Worm (Caenorhabditis elegans) whole organism, L4 larva: ENCODE measurements around the gene R05F9.9.

Experiments
- D1046.2 ChIP-seq: fragments of 200-800 bp; sonication (Bioruptor generic); IDR thresholded peaks from 2 replicates; pipeline ENCODE4 v1.3.6; 2022; ENCODE audit warnings: missing genetic modification characterization, missing compliant biosample characterization
- F10B5.3 ChIP-seq: sonication (generic microtip); optimal IDR thresholded peaks from 2 replicates; lab custom pipeline; 2016; ENCODE audit warnings: mild to moderate bottlenecking, missing genetic modification characterization, missing compliant biosample characterization
- F26F4.8 ChIP-seq: fragments of 200-800 bp; sonication (Bioruptor generic); conservative IDR thresholded peaks from 2 replicates; pipeline ENCODE4 v1.3.6; 2022; ENCODE audit warnings: missing genetic modification characterization, missing compliant biosample characterization
- F44E2.7 ChIP-seq: fragments of 200-800 bp; sonication (Bioruptor generic); IDR thresholded peaks from 2 replicates; pipeline ENCODE4 v2.1.2; 2022; ENCODE audit warnings: missing genetic modification characterization, missing compliant biosample characterization
- F49E8.2 ChIP-seq: sonication (generic microtip); optimal IDR thresholded peaks from 2 replicates; lab custom pipeline; 2016; ENCODE audit warnings: missing compliant biosample characterization, mild to moderate bottlenecking, missing genetic modification characterization, borderline replicate concordance
- T20F7.1 ChIP-seq: fragments of 200-800 bp; sonication (Bioruptor generic); optimal IDR thresholded peaks from 2 replicates; lab custom pipeline; 2018; ENCODE audit warnings: mild to moderate bottlenecking, missing genetic modification characterization, missing compliant biosample characterization
- T26A8.4 ChIP-seq: fragments of 200-800 bp; sonication (Bioruptor generic); IDR thresholded peaks from 2 replicates; pipeline ENCODE4 v1.3.6; 2022; ENCODE audit warnings: missing genetic modification characterization, missing compliant biosample characterization
- Y75B8A.6 ChIP-seq: fragments of 200-800 bp; sonication (Bioruptor generic); IDR thresholded peaks from 2 replicates; pipeline ENCODE4 v1.3.6; 2022; ENCODE audit warnings: missing genetic modification reagents, missing genetic modification characterization, missing compliant biosample characterization
- ZK337.2 ChIP-seq: fragments of 200-800 bp; sonication (Bioruptor generic); IDR thresholded peaks from 2 replicates; pipeline ENCODE4 v1.3.6; 2022; ENCODE audit warnings: missing genetic modification reagents, missing genetic modification characterization, missing compliant biosample characterization
- aha-1 ChIP-seq: fragments of 150-350 bp; peaks from one replicate; lab custom pipeline; 2014; ENCODE audit warnings: missing biosample characterization, missing genetic modification characterization
- aly-2 ChIP-seq: sonication (generic microtip); optimal IDR thresholded peaks from 2 replicates; lab custom pipeline; 2018; ENCODE audit warnings: missing biosample characterization, missing genetic modification characterization
- ceh-28 ChIP-seq: fragments of 150-350 bp; optimal IDR thresholded peaks from 2 replicates; lab custom pipeline; 2014; ENCODE audit warnings: missing biosample characterization, missing genetic modification reagents, missing genetic modification characterization
- ceh-32 ChIP-seq: sonication (generic microtip); optimal IDR thresholded peaks from 2 replicates; lab custom pipeline; 2016; ENCODE audit warnings: mild to moderate bottlenecking, missing genetic modification characterization, missing compliant biosample characterization; ENCODE audit not compliant: poor library complexity
- cey-2 ChIP-seq: sonication (generic microtip); optimal IDR thresholded peaks from 3 replicates; lab custom pipeline; 2017; ENCODE audit warnings: missing genetic modification characterization, mild to moderate bottlenecking, missing compliant biosample characterization, antibody characterized with exemption, borderline replicate concordance; ENCODE audit not compliant: insufficient read depth
- ctbp-1 ChIP-seq: fragments of 200-800 bp; sonication (Bioruptor generic); IDR thresholded peaks from 2 replicates; pipeline ENCODE4 v1.3.6; 2022; ENCODE audit warnings: missing genetic modification reagents, missing genetic modification characterization, missing compliant biosample characterization
- dmd-6 ChIP-seq: fragments of 200-800 bp; sonication (Bioruptor generic); IDR thresholded peaks from 2 replicates; pipeline ENCODE4 v1.3.6; 2022; ENCODE audit warnings: missing genetic modification reagents, missing genetic modification characterization, missing compliant biosample characterization
- dmd-8 ChIP-seq: fragments of 200-800 bp; sonication (Bioruptor generic); IDR thresholded peaks from 2 replicates; pipeline ENCODE4 v1.3.6; 2022; ENCODE audit warnings: missing genetic modification characterization, missing compliant biosample characterization
- dve-1 ChIP-seq: sonication (generic microtip); optimal IDR thresholded peaks from 2 replicates; lab custom pipeline; 2017; ENCODE audit warnings: antibody characterized with exemption, mild to moderate bottlenecking, missing genetic modification characterization, missing compliant biosample characterization; ENCODE audit not compliant: insufficient read depth
- gei-8 ChIP-seq: fragments of 200-800 bp; sonication (Bioruptor generic); optimal IDR thresholded peaks from 2 replicates; lab custom pipeline; 2018; ENCODE audit warnings: mild to moderate bottlenecking, missing genetic modification characterization, missing compliant biosample characterization
- hif-1 ChIP-seq, 2 experiments: sonication (generic microtip); optimal IDR thresholded peaks; 2 replicates each; lab custom pipeline; 2016 to 2017; ENCODE audit warnings: missing compliant biosample characterization in 2 of 2, missing genetic modification characterization in 2 of 2, missing genetic modification reagents in 2 of 2, missing genotype in 2 of 2, mild to moderate bottlenecking in 1 of 2
- hlh-11 ChIP-seq: fragments of 200-800 bp; sonication (Bioruptor generic); optimal IDR thresholded peaks from 2 replicates; lab custom pipeline; 2018; ENCODE audit warnings: mild to moderate bottlenecking, missing genetic modification characterization, missing compliant biosample characterization
- hmg-1.1 ChIP-seq: fragments of 200-800 bp; sonication (Bioruptor generic); IDR thresholded peaks from 2 replicates; pipeline ENCODE4 v1.3.6; 2022; ENCODE audit warnings: missing genetic modification reagents, missing genetic modification characterization, missing compliant biosample characterization
- jun-1 ChIP-seq: fragments of 150-350 bp; optimal IDR thresholded peaks from 2 replicates; lab custom pipeline; 2014; ENCODE audit warnings: missing biosample characterization, missing genetic modification reagents, missing genetic modification characterization
- lin-29 ChIP-seq: fragments of 200-800 bp; sonication (Bioruptor generic); IDR thresholded peaks from 2 replicates; pipeline ENCODE4 v1.3.6; 2022; ENCODE audit warnings: missing genetic modification reagents, missing genetic modification characterization, missing compliant biosample characterization
- lin-38 ChIP-seq: fragments of 200-800 bp; sonication (Bioruptor generic); IDR thresholded peaks from 2 replicates; pipeline ENCODE4 v1.3.6; 2022; ENCODE audit warnings: missing genetic modification reagents, missing genetic modification characterization, missing compliant biosample characterization
- lsy-2 ChIP-seq, 2 experiments: fragments of 150-350 bp in 1 of 2; sonication (generic microtip) in 1 of 2; optimal IDR thresholded peaks; 2 replicates each; lab custom pipeline; 2014 to 2017; ENCODE audit warnings: missing biosample characterization in 2 of 2, missing genetic modification characterization in 2 of 2
- mdl-1 ChIP-seq, 2 experiments: fragments of 150-350 bp in 1 of 2; sonication (generic microtip) in 1 of 2; optimal IDR thresholded peaks; 2 replicates each; lab custom pipeline; 2014 to 2017; ENCODE audit warnings: missing biosample characterization in 2 of 2, missing genetic modification characterization in 2 of 2
- mep-1 ChIP-seq: fragments of 150-350 bp; sonication (generic microtip); optimal IDR thresholded peaks from 3 replicates; lab custom pipeline; 2014; ENCODE audit warnings: missing biosample characterization, missing genetic modification characterization
- mes-2 ChIP-seq: sonication (generic microtip); optimal IDR thresholded peaks from 2 replicates; lab custom pipeline; 2016; ENCODE audit warnings: missing genotype, mild to moderate bottlenecking, missing genetic modification characterization, missing compliant biosample characterization; ENCODE audit not compliant: poor library complexity, severe bottlenecking
- nhr-28 ChIP-seq: fragments of 150-350 bp; optimal IDR thresholded peaks from 2 replicates; lab custom pipeline; 2014; ENCODE audit warnings: missing biosample characterization, missing genetic modification characterization
- nhr-42 ChIP-seq: fragments of 200-800 bp; sonication (Bioruptor generic); IDR thresholded peaks from 2 replicates; pipeline ENCODE4 v1.3.6; 2022; ENCODE audit warnings: missing genetic modification characterization, missing compliant biosample characterization
- nhr-77 ChIP-seq: fragments of 150-350 bp; optimal IDR thresholded peaks from 2 replicates; lab custom pipeline; 2014; ENCODE audit warnings: missing biosample characterization, missing genetic modification characterization
- pha-4 ChIP-seq, 2 experiments: fragments of 150-350 bp in 1 of 2; fragments of 200-800 bp in 1 of 2; sonication (Bioruptor generic) in 1 of 2; IDR thresholded peaks in 1 of 2; optimal IDR thresholded peaks in 1 of 2; 2 replicates each; pipeline versions ENCODE4 v1.3.6 to Lab custom; 2014 to 2022; ENCODE audit warnings: missing genetic modification characterization in 2 of 2, missing genetic modification reagents in 2 of 2, missing biosample characterization in 1 of 2, missing compliant biosample characterization in 1 of 2
- rbr-2 ChIP-seq: sonication (generic microtip); optimal IDR thresholded peaks from 2 replicates; lab custom pipeline; 2016; ENCODE audit warnings: missing genotype, missing genetic modification characterization, missing compliant biosample characterization
- sdz-12 ChIP-seq: fragments of 200-800 bp; sonication (Bioruptor generic); optimal IDR thresholded peaks from 2 replicates; lab custom pipeline; 2018; ENCODE audit warnings: mild to moderate bottlenecking, missing genetic modification characterization, missing compliant biosample characterization
- skn-1 ChIP-seq: fragments of 150-350 bp; optimal IDR thresholded peaks from 2 replicates; lab custom pipeline; 2014; ENCODE audit warnings: missing biosample characterization, missing genetic modification characterization
- spr-3 ChIP-seq: fragments of 200-800 bp; sonication (Bioruptor generic); optimal IDR thresholded peaks from 2 replicates; lab custom pipeline; 2018; ENCODE audit warnings: mild to moderate bottlenecking, missing genetic modification characterization, missing compliant biosample characterization
- tra-1 ChIP-seq: fragments of 200-800 bp; sonication (Bioruptor generic); IDR thresholded peaks from 2 replicates; pipeline ENCODE4 v1.3.6; 2022; ENCODE audit warnings: missing genetic modification reagents, missing genetic modification characterization, missing compliant biosample characterization
- unc-130 ChIP-seq: sonication (generic microtip); optimal IDR thresholded peaks from 2 replicates; lab custom pipeline; 2016; ENCODE audit warnings: missing genetic modification reagents, missing genetic modification characterization, missing compliant biosample characterization
- unc-39 ChIP-seq: sonication (generic microtip); optimal IDR thresholded peaks from 2 replicates; lab custom pipeline; 2017; ENCODE audit warnings: missing biosample characterization, missing genetic modification characterization
- unc-62 ChIP-seq, 3 experiments: fragments of 150-350 bp in 1 of 3; sonication (generic microtip); optimal IDR thresholded peaks in 2 of 3; peaks in 1 of 3; 1 replicate in 1 of 3; 2 replicates in 2 of 3; lab custom pipeline; 2014 to 2017; ENCODE audit warnings: missing biosample characterization in 3 of 3, missing genetic modification characterization in 3 of 3, missing genetic modification reagents in 3 of 3, missing genotype in 1 of 3
- vab-7 ChIP-seq: fragments of 200-800 bp; sonication (Bioruptor generic); IDR thresholded peaks from 2 replicates; pipeline ENCODE4 v1.3.6; 2022; ENCODE audit warnings: missing genetic modification reagents, missing genetic modification characterization, missing compliant biosample characterization
- zfp-2 ChIP-seq: sonication (generic microtip); optimal IDR thresholded peaks from 2 replicates; lab custom pipeline; 2016; ENCODE audit warnings: mild to moderate bottlenecking, missing genetic modification characterization, missing compliant biosample characterization
- zip-11 ChIP-seq: fragments of 200-800 bp; sonication (Bioruptor generic); IDR thresholded peaks from 2 replicates; pipeline ENCODE4 v1.3.6; 2022; ENCODE audit warnings: missing genetic modification characterization, missing compliant biosample characterization
- ztf-7 ChIP-seq: fragments of 150-350 bp; optimal IDR thresholded peaks from 2 replicates; lab custom pipeline; 2014; ENCODE audit warnings: missing biosample characterization, missing genetic modification characterization

R05F9.9 gene

ce11 chrII:4915572-4915971 lies 13.7 kb upstream of the R05F9.9 start:
- TF ChIP-seq lin-38 (GFP tag; lab: Robert Waterston, UW) (no peak), aha-1 (peak; percentile 48), F44E2.7 (no peak), vab-7 (GFP tag; lab: Robert Waterston, UW) (no peak), F26F4.8 (GFP tag; lab: Robert Waterston, UW) (no peak), rbr-2 (tag; lab: Kevin White, UChicago) (no peak), nhr-28 (tag; lab: Kevin White, UChicago) (no peak), tra-1 (GFP tag; lab: Robert Waterston, UW) (no peak)
- TF ChIP-seq, all 104 proteins: peak for 1

- no peak for TF ChIP-seq hlh-11 (tag; lab: Kevin White, UChicago)
- TF ChIP-seq unc-130: peak; percentile 10
- peak; percentile 10 for TF ChIP-seq F49E8.2 (tag; lab: Kevin White, UChicago)
- no peak for TF ChIP-seq pha-4 (GFP tag; IDR thresholded peaks at IDR 0.05; lab: Robert Waterston, UW)
- TF ChIP-seq pha-4 (tag; optimal IDR thresholded peaks at IDR 0.05; lab: Kevin White, UChicago): no peak
- peak in 1 of 2 experiments; percentile 58 for TF ChIP-seq lsy-2 (tag; optimal IDR thresholded peaks at IDR 0.05; lab: Kevin White, UChicago)
- TF ChIP-seq, all 104 proteins: peak for 3
Observed at ce11 chrII:4914214-4914613, 12.3 kb upstream of the R05F9.9 start, which contains the start of gene R05F9.11. TSS of gene R05F9.11 (minus strand) at chrII:4914218.

ce11 chrII:4908160-4908559 lies 6.3 kb upstream of the R05F9.9 start:
- TF ChIP-seq lin-29 (no peak), ztf-7 (tag; lab: Kevin White, UChicago) (no peak), mes-2 (tag; lab: Kevin White, UChicago) (peak; percentile 2), ceh-28 (tag; lab: Kevin White, UChicago) (no peak), nhr-77 (tag; lab: Kevin White, UChicago) (no peak), unc-39 (no peak), ceh-32 (tag; lab: Kevin White, UChicago) (no peak), tra-1 (GFP tag; lab: Robert Waterston, UW) (no peak), mdl-1 (tag; optimal IDR thresholded peaks at IDR 0.05; lab: Kevin White, UChicago) (peak in 1 of 2 experiments; percentile 22), rbr-2 (tag; lab: Kevin White, UChicago) (no peak), T26A8.4 (GFP tag; lab: Robert Waterston, UW) (no peak), sdz-12 (GFP tag; lab: Kevin White, UChicago) (no peak), cey-2 (tag; lab: Kevin White, UChicago) (no peak), lsy-2 (tag; optimal IDR thresholded peaks at IDR 0.05; lab: Kevin White, UChicago) (peak in 1 of 2 experiments; percentile 16), hmg-1.1 (GFP tag; lab: Robert Waterston, UW) (no peak), D1046.2 (GFP tag; lab: Robert Waterston, UW) (no peak), ctbp-1 (0 out of 2 replicates have a peak, but pooled peaks have one; percentile 48), F26F4.8 (GFP tag; lab: Robert Waterston, UW) (no peak), unc-62 (GFP tag; optimal IDR thresholded peaks at IDR 0.05 in 1 of 2; lab: Kevin White, UChicago) (peak in 1 of 2 experiments; percentile 70), unc-62 (tag; optimal IDR thresholded peaks at IDR 0.05; lab: Kevin White, UChicago) (no peak), mep-1 (no peak), dmd-8 (GFP tag; lab: Robert Waterston, UW) (no peak), T20F7.1 (GFP tag; lab: Kevin White, UChicago) (no peak), zfp-2 (tag; lab: Kevin White, UChicago) (no peak), zip-11 (GFP tag; lab: Robert Waterston, UW) (no peak), jun-1 (tag; lab: Kevin White, UChicago) (no peak), spr-3 (GFP tag; lab: Kevin White, UChicago) (no peak), aly-2 (tag; lab: Kevin White, UChicago) (no peak), nhr-42 (no peak), ZK337.2 (GFP tag; lab: Robert Waterston, UW) (no peak), F10B5.3 (tag; lab: Kevin White, UChicago) (no peak), hif-1 (tag; optimal IDR thresholded peaks at IDR 0.05; lab: Kevin White, UChicago) (no peak), gei-8 (GFP tag; lab: Kevin White, UChicago) (no peak), Y75B8A.6 (GFP tag; lab: Robert Waterston, UW) (no peak), nhr-28 (tag; lab: Kevin White, UChicago) (peak; percentile 32), dve-1 (tag; lab: Kevin White, UChicago) (no peak), dmd-6 (GFP tag; lab: Robert Waterston, UW) (0 out of 2 replicates have a peak, but pooled peaks have one; percentile 13), skn-1 (no peak)
